Worm (Caenorhabditis elegans): Measurements from ENCODE around the gene daf-37.

daf-37 gene

ce11 chrII:6248503-6248902 lies 40.5 kb upstream of the daf-37 start (continued):
- TF ChIP-seq rnt-1 (tag; optimal IDR thresholded peaks at IDR 0.05), result peak; percentile 52
- TF ChIP-seq nhr-12 (tag; optimal IDR thresholded peaks at IDR 0.05), result no peak
- TF ChIP-seq ceh-88 (GFP tag; IDR thresholded peaks at IDR 0.05), result no peak
- TF ChIP-seq nhr-20 (tag; optimal IDR thresholded peaks at IDR 0.05), result peak; percentile 45

ce11 chrII:6248029-6248428 lies 40.0 kb upstream of the daf-37 start:
- TF ChIP-seq nhr-19 (GFP tag; conservative IDR thresholded peaks at IDR 0.05), result no peak
- no peak for TF ChIP-seq aly-2 (tag; optimal IDR thresholded peaks at IDR 0.05)
- no peak for TF ChIP-seq zip-4 (GFP tag; optimal IDR thresholded peaks at IDR 0.05)
- no peak for TF ChIP-seq efl-1 (optimal IDR thresholded peaks at IDR 0.05)
- TF ChIP-seq efl-1 (GFP tag; optimal IDR thresholded peaks at IDR 0.05 in 1 of 2), result peak in 1 of 2 experiments; percentile 56
- TF ChIP-seq lin-14 (GFP tag; optimal IDR thresholded peaks at IDR 0.05), result no peak
- TF ChIP-seq ceh-82 (tag; optimal IDR thresholded peaks at IDR 0.05), result no peak

- TF ChIP-seq unc-130 (tag; optimal IDR thresholded peaks at IDR 0.05), result no peak
- TF ChIP-seq mdl-1 (tag; optimal IDR thresholded peaks at IDR 0.05), result no peak
- no peak for TF ChIP-seq fkh-4 (tag; optimal IDR thresholded peaks at IDR 0.05; ENCODE audit: borderline replicate concordance)
- TF ChIP-seq C16A3.4 (tag; optimal IDR thresholded peaks at IDR 0.05), result no peak
- TF ChIP-seq zip-4 (GFP tag; optimal IDR thresholded peaks at IDR 0.05), result no peak
- no peak for TF ChIP-seq nhr-71 (tag; optimal IDR thresholded peaks at IDR 0.05)
- TF ChIP-seq lin-35 (GFP tag; optimal IDR thresholded peaks at IDR 0.05), result no peak
- TF ChIP-seq fkh-8 (tag; optimal IDR thresholded peaks at IDR 0.05), result no peak
- TF ChIP-seq hpl-2 (GFP tag; optimal IDR thresholded peaks at IDR 0.05), result no peak
- TF ChIP-seq jun-1 (tag; optimal IDR thresholded peaks at IDR 0.05), result no peak
- no peak for TF ChIP-seq tbx-2 (tag; optimal IDR thresholded peaks at IDR 0.05)
- TF ChIP-seq lin-13 (GFP tag; optimal IDR thresholded peaks at IDR 0.05), result no peak
- TF ChIP-seq pqm-1 (tag; optimal IDR thresholded peaks at IDR 0.05), result no peak
- no peak for TF ChIP-seq unc-98 (GFP tag; IDR thresholded peaks at IDR 0.05)
- TF ChIP-seq sptf-1 (tag; optimal IDR thresholded peaks at IDR 0.05), result no peak
Measured at ce11 chrII:6247011-6247410, 39.0 kb upstream of the daf-37 start, which contains the start of gene T24H7.2. TSS of gene T24H7.2 (plus strand) at chrII:6247311.

- no peak for TF ChIP-seq efl-1 (optimal IDR thresholded peaks at IDR 0.05)
- TF ChIP-seq efl-1 (GFP tag; optimal IDR thresholded peaks at IDR 0.05 in 1 of 2), result peak in 1 of 2 experiments; percentile 30
- TF ChIP-seq fkh-8 (tag; optimal IDR thresholded peaks at IDR 0.05), result no peak
Measured at ce11 chrII:6246054-6246453, 38.0 kb upstream of the daf-37 start, which contains the start of gene lelo-1. TSS of gene lelo-1 (plus strand) at chrII:6246354.

- TF ChIP-seq efl-1 (optimal IDR thresholded peaks at IDR 0.05) (peak in 1 of 2 experiments; percentile 71), efl-1 (GFP tag; optimal IDR thresholded peaks at IDR 0.05 in 1 of 2) (peak; percentile 78 to 97), hlh-17 (GFP tag; optimal IDR thresholded peaks at IDR 0.05; ENCODE audit: borderline replicate concordance) (no peak), sup-37 (GFP tag; optimal IDR thresholded peaks at IDR 0.05) (no peak), lin-13 (GFP tag; optimal IDR thresholded peaks at IDR 0.05) (no peak), swsn-7 (tag; optimal IDR thresholded peaks at IDR 0.05) (no peak), lsy-2 (tag; optimal IDR thresholded peaks at IDR 0.05) (peak in 1 of 2 experiments; percentile 30), zip-4 (GFP tag; optimal IDR thresholded peaks at IDR 0.05) (no peak), ces-1 (GFP tag; optimal IDR thresholded peaks at IDR 0.05) (no peak), blmp-1 (tag; optimal IDR thresholded peaks at IDR 0.05) (peak; percentile 1), aha-1 (tag; optimal IDR thresholded peaks at IDR 0.05) (no peak), nhr-28 (tag; optimal IDR thresholded peaks at IDR 0.05) (no peak), C04F5.9 (tag; optimal IDR thresholded peaks at IDR 0.05) (no peak), lin-35 (GFP tag; optimal IDR thresholded peaks at IDR 0.05) (peak; percentile 37 to 90), lir-3 (tag; optimal IDR thresholded peaks at IDR 0.05; ENCODE audit: poor library complexity) (no peak), unc-30 (tag; optimal IDR thresholded peaks at IDR 0.05) (no peak), ets-5 (GFP tag; IDR thresholded peaks at IDR 0.05) (no peak), nhr-84 (tag; optimal IDR thresholded peaks at IDR 0.05) (no peak), nhr-12 (tag; optimal IDR thresholded peaks at IDR 0.05) (no peak), fos-1 (tag; optimal IDR thresholded peaks at IDR 0.05) (no peak), ztf-4 (tag; optimal IDR thresholded peaks at IDR 0.05) (no peak), nhr-19 (GFP tag; conservative IDR thresholded peaks at IDR 0.05) (no peak), dpl-1 (GFP tag; optimal IDR thresholded peaks at IDR 0.05) (peak; percentile 19 to 80 (median 67)), pqm-1 (tag; optimal IDR thresholded peaks at IDR 0.05) (no peak)
Measured at ce11 chrII:6245199-6245702, 37.2 kb upstream of the daf-37 start, which contains the start of gene blos-4. TSS of gene blos-4 (plus strand) at chrII:6245249.

Data from whole organism, L1 larva.